Fruit fly (Drosophila melanogaster): ENCODE data around the gene CG5555.

CG5555 gene

DNA sequence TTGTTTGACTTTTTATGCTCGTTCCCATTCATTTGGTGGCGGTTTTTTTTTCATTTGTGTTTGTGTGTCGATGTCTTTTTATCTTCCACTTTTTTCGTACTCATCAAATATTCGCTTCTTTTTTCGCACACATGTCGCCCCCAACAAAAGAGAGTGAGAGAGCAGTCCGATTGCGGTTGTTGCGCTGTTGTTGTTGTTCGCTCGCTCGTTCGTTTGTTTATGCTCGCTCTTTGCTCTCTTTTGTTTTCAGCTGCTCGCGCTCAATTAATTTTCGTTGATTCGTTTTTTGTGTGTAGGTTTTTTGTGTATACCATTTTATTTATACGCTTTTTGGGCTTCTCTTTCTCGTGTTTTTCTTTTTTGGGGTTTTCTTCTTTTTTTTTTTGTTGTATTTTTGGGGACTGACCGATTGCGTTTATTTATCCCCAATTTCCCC lies 14.7 kb downstream of the CG5555 start:
- TF ChIP-seq bsh (GFP tag; optimal IDR thresholded peaks at IDR 0.05) (peak in 1 of 2 experiments; percentile 56), Deaf1 (tag; optimal IDR thresholded peaks at IDR 0.05) (peak; percentile 69), unc-4 (GFP tag; IDR thresholded peaks at IDR 0.05; ENCODE audit: partially characterized antibody) (peak; percentile 31; the same call in 1 of the 2 replicates), rib (GFP tag; IDR thresholded peaks at IDR 0.05) (peak; percentile 44; the same call in 1 of the 2 replicates), sqz (GFP tag; optimal IDR thresholded peaks at IDR 0.05) (peak; percentile 100), chinmo (GFP tag; IDR thresholded peaks at IDR 0.05; ENCODE audit: partially characterized antibody) (peak; percentile 82; the same call in 2 of the 4 replicates), Drgx (GFP tag; IDR thresholded peaks at IDR 0.05) (peak; percentile 67), CG4730 (GFP tag; IDR thresholded peaks at IDR 0.05) (no peak), CG43689 (GFP tag; IDR thresholded peaks at IDR 0.05) (no peak), Oaz (GFP tag; IDR thresholded peaks at IDR 0.05) (no peak), sug (tag; optimal IDR thresholded peaks at IDR 0.05) (no peak), yki (optimal IDR thresholded peaks at IDR 0.05) (no peak), CG17385 (GFP tag; optimal IDR thresholded peaks at IDR 0.05) (peak; percentile 40), CG2712 (tag; optimal IDR thresholded peaks at IDR 0.05) (peak; percentile 5), CG5180 (GFP tag; optimal IDR thresholded peaks at IDR 0.05) (peak; percentile 41), exex (tag; optimal IDR thresholded peaks at IDR 0.05) (no peak), ase (GFP tag; IDR thresholded peaks at IDR 0.05) (no peak), CG10959 (GFP tag; IDR thresholded peaks at IDR 0.05) (no peak), CG18011 (GFP tag; optimal IDR thresholded peaks at IDR 0.05) (no peak), vfl (GFP tag; optimal IDR thresholded peaks at IDR 0.05) (no peak), Kr (GFP tag; optimal IDR thresholded peaks at IDR 0.05) (no peak), lbe (GFP tag; optimal IDR thresholded peaks at IDR 0.05) (peak; percentile 87), disco-r (GFP tag; optimal IDR thresholded peaks at IDR 0.05) (no peak), abd-A (tag; optimal IDR thresholded peaks at IDR 0.05) (peak; percentile 64), cg (GFP tag; optimal IDR thresholded peaks at IDR 0.05) (peak; percentile 74), Rfx (GFP tag; IDR thresholded peaks at IDR 0.05) (peak; percentile 22; the same call in 1 of the 2 replicates), CG6175 (GFP tag; IDR thresholded peaks at IDR 0.05) (no peak), Atf6 (GFP tag; IDR thresholded peaks at IDR 0.05) (peak; percentile 17; the same call in 1 of the 2 replicates), kah (GFP tag; optimal IDR thresholded peaks at IDR 0.05) (no peak), CG4360 (GFP tag; IDR thresholded peaks at IDR 0.05) (peak; percentile 97), CG17359 (tag; optimal IDR thresholded peaks at IDR 0.05) (no peak), Dll (GFP tag; IDR thresholded peaks at IDR 0.05; ENCODE audit: partially characterized antibody) (peak; percentile 47; the same call in 1 of the 4 replicates), ranshi (GFP tag; IDR thresholded peaks at IDR 0.05) (no peak), D19A (tag; optimal IDR thresholded peaks at IDR 0.05) (peak; percentile 7), dan (GFP tag; IDR thresholded peaks at IDR 0.05) (no peak), CG13287 (GFP tag; IDR thresholded peaks at IDR 0.05; ENCODE audit: partially characterized antibody) (peak; percentile 40), Trl (optimal IDR thresholded peaks at IDR 0.05) (peak; percentile 96 to 100), Trl (GFP tag; optimal IDR thresholded peaks at IDR 0.05) (peak; percentile 24), sna (GFP tag; IDR thresholded peaks at IDR 0.05; ENCODE audit: partially characterized antibody) (0 out of 2 replicates have a peak, but pooled peaks have one; percentile 32), CG34224 (GFP tag; IDR thresholded peaks at IDR 0.05; ENCODE audit: partially characterized antibody) (peak; percentile 42; the same call in 2 of the 3 replicates), Adf1 (GFP tag; IDR thresholded peaks at IDR 0.05) (no peak), CG10565 (GFP tag; optimal IDR thresholded peaks at IDR 0.05) (no peak), dm (GFP tag; optimal IDR thresholded peaks at IDR 0.05) (no peak), CG34422 (GFP tag; IDR thresholded peaks at IDR 0.05) (0 out of 3 replicates have a peak, but pooled peaks have one; percentile 34), corto (GFP tag; optimal IDR thresholded peaks at IDR 0.05) (peak; percentile 53), CG3163 (GFP tag; optimal IDR thresholded peaks at IDR 0.05) (peak; percentile 98), nom (GFP tag; optimal IDR thresholded peaks at IDR 0.05) (peak; percentile 48), Sin3A (optimal IDR thresholded peaks at IDR 0.05) (no peak), zen2 (GFP tag; IDR thresholded peaks at IDR 0.05; ENCODE audit: partially characterized antibody) (0 out of 3 replicates have a peak, but pooled peaks have one; percentile 16), seq (GFP tag; IDR thresholded peaks at IDR 0.05) (peak; percentile 43; the same call in 1 of the 2 replicates)
